Worm (Caenorhabditis elegans) whole organism, young adult: ENCODE data around the gene clc-6.

Experiments used
- F52B5.7 ChIP-seq: sonication (generic microtip); optimal IDR thresholded peaks from 2 replicates; lab custom pipeline; 2016; ENCODE audit warnings: mild to moderate bottlenecking, missing genetic modification characterization, missing compliant biosample characterization
- ama-1 ChIP-seq, 3 experiments: fragments of 150-350 bp in 1 of 3; sonication (generic microtip) in 2 of 3; optimal IDR thresholded peaks; 2 replicates each; lab custom pipeline; 2014 to 2018; ENCODE audit warnings: missing biosample characterization in 2 of 3, missing genetic modification characterization in 2 of 3, missing genetic modification reagents in 2 of 3
- attf-5 ChIP-seq: fragments of 200-800 bp; sonication (Bioruptor generic); optimal IDR thresholded peaks from 2 replicates; lab custom pipeline; 2018; ENCODE audit warnings: mild to moderate bottlenecking, missing genetic modification characterization, missing compliant biosample characterization
- mcd-1 ChIP-seq: fragments of 200-800 bp; sonication (Bioruptor generic); IDR thresholded peaks from 2 replicates; pipeline ENCODE4 v1.3.6; 2022; ENCODE audit warnings: missing genetic modification reagents, missing genetic modification characterization, missing compliant biosample characterization
- nhr-27 ChIP-seq: fragments of 200-800 bp; sonication (Bioruptor generic); optimal IDR thresholded peaks from 2 replicates; lab custom pipeline; 2018; ENCODE audit warnings: mild to moderate bottlenecking, missing genetic modification characterization, moderate library complexity, missing compliant biosample characterization
- repo-1 ChIP-seq: sonication (generic microtip); optimal IDR thresholded peaks from 2 replicates; lab custom pipeline; 2017; ENCODE audit warnings: mild to moderate bottlenecking, missing genetic modification characterization, missing compliant biosample characterization

clc-6 gene

ce11 chrV:11147780-11148144, 48.2 kb downstream of the clc-6 start (continued):
- TF ChIP-seq attf-5 (GFP tag; lab: Kevin White, UChicago), result no peak

ce11 chrV:11146958-11147779, 48.8 kb downstream of the clc-6 start, which contains the start of the genes T19C4.24 and nlp-33:
Gene T19C4.24, minus strand, starts transcription at chrV:11147008.
Gene nlp-33, plus strand, starts transcription at chrV:11147346.
- TF ChIP-seq ama-1 (optimal IDR thresholded peaks at IDR 0.05; lab: Kevin White, UChicago) (peak; percentile 71), ama-1 (GFP tag; optimal IDR thresholded peaks at IDR 0.05; lab: Kevin White, UChicago) (no peak), mcd-1 (peak; percentile 34; the same call in 1 of the 2 replicates), repo-1 (tag; lab: Kevin White, UChicago) (peak; percentile 17), F52B5.7 (tag; lab: Kevin White, UChicago) (no peak)
- TF ChIP-seq, all 124 proteins: peak for 3

- TF ChIP-seq nhr-27, result no peak
- TF ChIP-seq, all 124 proteins: peak for 0
These were observed 51.3 kb downstream of the clc-6 start, which contains the start of gene C06H2.7 for ce11 chrV:11144694-11145093. Gene C06H2.7, minus strand, starts transcription at chrV:11144794.
